Fruit fly (Drosophila melanogaster): Measurements from ENCODE around the gene CG17781.

- no peak for TF ChIP-seq OdsH (GFP tag; optimal IDR thresholded peaks at IDR 0.05)
- no peak for TF ChIP-seq brk (GFP tag; optimal IDR thresholded peaks at IDR 0.05)
- TF ChIP-seq usp (GFP tag; optimal IDR thresholded peaks at IDR 0.05), result no peak
- no peak for TF ChIP-seq lola (GFP tag; optimal IDR thresholded peaks at IDR 0.05)
- no peak for TF ChIP-seq dsf (GFP tag; optimal IDR thresholded peaks at IDR 0.05; ENCODE audit: borderline replicate concordance)
Measured at dm6 chr3R:24333182-24333808, 42.2 kb downstream of the CG17781 start, which contains the start of the genes Rrp5 and Dis3.

All from whole organism, wandering third instar larva.